Fruit fly (Drosophila melanogaster): ENCODE data around the gene Tektin-C.

The Tektin-C gene

DNA sequence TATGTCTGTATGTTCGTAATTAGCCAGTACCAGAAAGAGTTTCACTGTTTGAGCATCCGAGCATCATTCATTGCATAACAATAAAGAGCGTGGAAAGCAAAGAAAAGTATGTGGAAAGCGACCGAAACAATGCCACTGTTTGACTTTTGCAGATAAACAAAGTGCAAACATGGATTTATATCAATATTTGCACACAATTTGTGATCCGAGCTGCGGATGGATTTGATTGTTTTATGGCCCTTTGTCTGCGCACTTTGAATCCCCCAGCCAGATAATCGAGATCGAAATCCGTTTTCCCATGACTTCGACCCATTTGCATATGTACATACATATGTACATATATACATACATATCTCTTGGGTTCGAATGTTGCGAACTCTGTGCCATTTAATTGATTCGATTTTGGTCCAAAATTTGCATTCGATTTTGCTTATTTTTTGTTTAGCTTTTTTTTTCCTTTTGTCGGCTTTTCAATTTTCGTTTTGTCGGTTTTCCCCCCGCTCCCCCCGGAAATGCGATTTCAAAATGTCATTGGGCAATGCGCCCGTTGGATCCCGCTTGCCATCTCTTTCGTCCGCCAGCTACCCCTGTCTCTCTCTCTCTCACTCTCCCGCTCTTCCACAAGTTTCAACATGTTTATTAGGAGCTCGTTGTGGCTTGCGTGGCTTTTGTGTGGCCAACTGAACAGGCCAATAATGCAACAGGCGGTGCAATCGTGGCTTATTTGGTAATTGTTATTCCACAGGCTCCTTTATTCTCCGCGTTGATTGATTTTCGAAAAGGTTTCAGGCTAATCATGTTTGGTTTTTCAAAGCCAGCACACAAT, 10.9 kb downstream of the Tektin-C start:
- TF ChIP-seq Nf-YB (GFP tag; optimal IDR thresholded peaks at IDR 0.05) (peak; percentile 34), Asciz (GFP tag; optimal IDR thresholded peaks at IDR 0.05) (peak; percentile 59), CG2875 (GFP tag; optimal IDR thresholded peaks at IDR 0.05) (peak; percentile 31), CG1603 (tag; optimal IDR thresholded peaks at IDR 0.05) (peak; percentile 30), fd64A (GFP tag; optimal IDR thresholded peaks at IDR 0.05) (peak; percentile 2), CG10274 (GFP tag; optimal IDR thresholded peaks at IDR 0.05) (no peak), CG9727 (GFP tag; optimal IDR thresholded peaks at IDR 0.05) (peak; percentile 34), gce (GFP tag; IDR thresholded peaks at IDR 0.05) (no peak), bowl (GFP tag; IDR thresholded peaks at IDR 0.05) (no peak), crol (GFP tag; IDR thresholded peaks at IDR 0.05) (peak; percentile 39; the same call in 1 of the 2 replicates), CG1832 (GFP tag; optimal IDR thresholded peaks at IDR 0.05) (peak; percentile 36), CG1233 (GFP tag; optimal IDR thresholded peaks at IDR 0.05) (peak; percentile 26), slbo (GFP tag; IDR thresholded peaks at IDR 0.05) (0 out of 2 replicates have a peak, but pooled peaks have one; percentile 14), pan (optimal IDR thresholded peaks at IDR 0.05) (no peak), pan (GFP tag; optimal IDR thresholded peaks at IDR 0.05 in 1 of 2, IDR thresholded peaks at IDR 0.05 in 1 of 2) (no peak), CG15601 (tag; optimal IDR thresholded peaks at IDR 0.05) (no peak), Pdp1 (GFP tag; optimal IDR thresholded peaks at IDR 0.05) (peak in 1 of 2 experiments; percentile 57), CG17359 (tag; optimal IDR thresholded peaks at IDR 0.05) (peak; percentile 17), p53 (GFP tag; optimal IDR thresholded peaks at IDR 0.05) (peak; percentile 96), sisA (GFP tag; IDR thresholded peaks at IDR 0.05) (no peak), Med (GFP tag) (peak; percentile 0), CG9215 (GFP tag; IDR thresholded peaks at IDR 0.05) (no peak), sens (GFP tag) (peak; percentile 85), Sry-β (GFP tag; optimal IDR thresholded peaks at IDR 0.05) (peak; percentile 57), Vsx1 (GFP tag; optimal IDR thresholded peaks at IDR 0.05) (peak; percentile 1), org-1 (GFP tag; optimal IDR thresholded peaks at IDR 0.05) (peak; percentile 11), MTF-1 (GFP tag; optimal IDR thresholded peaks at IDR 0.05; ENCODE audit: borderline replicate concordance) (peak; percentile 6), ara (GFP tag; IDR thresholded peaks at IDR 0.05) (0 out of 2 replicates have a peak, but pooled peaks have one; percentile 11), salm (tag; optimal IDR thresholded peaks at IDR 0.05) (no peak), H2.0 (GFP tag; IDR thresholded peaks at IDR 0.05) (no peak), Sox102F (GFP tag; optimal IDR thresholded peaks at IDR 0.05) (peak; percentile 37), CG10321 (GFP tag; IDR thresholded peaks at IDR 0.05) (peak; percentile 44), PHDP (tag; optimal IDR thresholded peaks at IDR 0.05) (peak; percentile 6), sr (GFP tag; IDR thresholded peaks at IDR 0.05) (no peak), CG12071 (GFP tag; optimal IDR thresholded peaks at IDR 0.05) (peak; percentile 7), CG6813 (GFP tag; optimal IDR thresholded peaks at IDR 0.05) (peak; percentile 51), Rfx (GFP tag; IDR thresholded peaks at IDR 0.05) (no peak), CG1024 (GFP tag; IDR thresholded peaks at IDR 0.05) (peak; percentile 20; the same call in 1 of the 2 replicates), Neu2 (GFP tag; optimal IDR thresholded peaks at IDR 0.05; ENCODE audit: borderline replicate concordance) (peak; percentile 2), CG15696 (tag; optimal IDR thresholded peaks at IDR 0.05) (peak; percentile 22), Nf-YC (tag; optimal IDR thresholded peaks at IDR 0.05) (peak; percentile 41), Xrp1 (GFP tag; IDR thresholded peaks at IDR 0.05) (peak; percentile 57), bsh (GFP tag; optimal IDR thresholded peaks at IDR 0.05) (no peak), CG10979 (tag; optimal IDR thresholded peaks at IDR 0.05) (no peak), Ets65A (GFP tag) (peak; percentile 58), ase (GFP tag; IDR thresholded peaks at IDR 0.05) (no peak), wek (GFP tag; optimal IDR thresholded peaks at IDR 0.05) (no peak), ci (GFP tag; IDR thresholded peaks at IDR 0.05) (0 out of 3 replicates have a peak, but pooled peaks have one; percentile 21)

All from whole organism, embryonic.